Fruit fly (Drosophila melanogaster) whole organism, embryonic: Measurements from ENCODE around the gene CG14277.

Experiments used
- Atf-2 ChIP-seq: fragments of 200-800 bp; sonication (Bioruptor generic); optimal IDR thresholded peaks from 2 replicates; lab custom pipeline; 2016; ENCODE audit warnings: missing biosample characterization, missing genetic modification characterization
- Atf3 ChIP-seq: fragments of 200-800 bp; sonication (Bioruptor generic); optimal IDR thresholded peaks from 3 replicates; lab custom pipeline; 2016; ENCODE audit warnings: missing biosample characterization, missing genetic modification characterization
- Atf6 ChIP-seq: fragments of 200-800 bp; sonication (Bioruptor generic); IDR thresholded peaks from 2 replicates; pipeline ENCODE4 v1.3.6; 2022; ENCODE audit warnings: missing biosample characterization, missing genetic modification characterization
- Bdp1 ChIP-seq: fragments of 200-800 bp; sonication (Bioruptor generic); optimal IDR thresholded peaks from 3 replicates; lab custom pipeline; 2016; ENCODE audit warnings: missing biosample characterization, missing genetic modification characterization
- Bteb2 ChIP-seq: fragments of 200-800 bp; sonication (Bioruptor generic); optimal IDR thresholded peaks from 2 replicates; lab custom pipeline; 2016; ENCODE audit warnings: missing biosample characterization, missing genetic modification characterization
- CG11247 ChIP-seq: fragments of 200-800 bp; sonication (Bioruptor generic); IDR thresholded peaks from 2 replicates; pipeline ENCODE4 v1.3.6; 2022; ENCODE audit warnings: missing biosample characterization, missing genetic modification characterization
- CG11456 ChIP-seq: fragments of 200-800 bp; sonication (Bioruptor generic); IDR thresholded peaks from 3 replicates; pipeline ENCODE4 v1.3.6; 2022; ENCODE audit warnings: missing biosample characterization, missing genetic modification characterization
- CG12391 ChIP-seq: fragments of 200-800 bp; sonication (Bioruptor generic); optimal IDR thresholded peaks from 3 replicates; lab custom pipeline; 2018; ENCODE audit warnings: missing biosample characterization, mild to moderate bottlenecking, missing genetic modification characterization, moderate library complexity
- CG16815 ChIP-seq: fragments of 200-800 bp; sonication (Bioruptor generic); optimal IDR thresholded peaks from 3 replicates; lab custom pipeline; 2017; ENCODE audit warnings: missing biosample characterization, mild to moderate bottlenecking, missing genetic modification characterization
- CG17912 ChIP-seq: fragments of 200-800 bp; sonication (Bioruptor generic); optimal IDR thresholded peaks from 2 replicates; lab custom pipeline; 2018; ENCODE audit warnings: missing biosample characterization, mild to moderate bottlenecking, missing genetic modification characterization
- CG31441 ChIP-seq: fragments of 200-800 bp; sonication (Bioruptor generic); IDR thresholded peaks from 2 replicates; pipeline ENCODE4 v1.3.6; 2022; ENCODE audit warnings: missing biosample characterization, missing genetic modification characterization
- CG4730 ChIP-seq: fragments of 200-800 bp; sonication (Bioruptor generic); IDR thresholded peaks from 2 replicates; pipeline ENCODE4 v1.3.6; 2022; ENCODE audit warnings: missing biosample characterization, missing genetic modification characterization
- CG6254 ChIP-seq: fragments of 200-800 bp; sonication (Bioruptor generic); optimal IDR thresholded peaks from 3 replicates; lab custom pipeline; 2017; ENCODE audit warnings: mild to moderate bottlenecking, missing biosample characterization, missing genetic modification reagents, missing genetic modification characterization
- CG7745 ChIP-seq: fragments of 200-800 bp; sonication (Bioruptor generic); optimal IDR thresholded peaks from 2 replicates; lab custom pipeline; 2018; ENCODE audit warnings: missing biosample characterization, mild to moderate bottlenecking, missing genetic modification characterization, moderate library complexity
- CG8765 ChIP-seq: fragments of 200-800 bp; sonication (Bioruptor generic); IDR thresholded peaks from 2 replicates; pipeline ENCODE4 v1.3.6; 2022; ENCODE audit warnings: missing biosample characterization, missing genetic modification characterization
- D19B ChIP-seq: fragments of 200-800 bp; sonication (Bioruptor generic); optimal IDR thresholded peaks from 2 replicates; lab custom pipeline; 2017; ENCODE audit warnings: missing biosample characterization, mild to moderate bottlenecking, missing genetic modification characterization
- Doc3 ChIP-seq: fragments of 200-800 bp; sonication (Bioruptor generic); IDR thresholded peaks from 3 replicates; pipeline ENCODE4 v1.3.6; 2022; ENCODE audit warnings: missing biosample characterization, missing genetic modification characterization; ENCODE audit not compliant: partially characterized antibody
- HHEX ChIP-seq: fragments of 200-800 bp; sonication (Bioruptor generic); optimal IDR thresholded peaks from 3 replicates; lab custom pipeline; 2017; ENCODE audit warnings: missing biosample characterization, mild to moderate bottlenecking, missing genetic modification characterization, missing genetic modification reagents
- Hr51 ChIP-seq, 2 experiments: fragments of 200-800 bp; sonication (Bioruptor generic); optimal IDR thresholded peaks; 2 replicates in 1 of 2; 3 replicates in 1 of 2; lab custom pipeline; 2016 to 2018; ENCODE audit warnings: missing biosample characterization in 2 of 2, missing genetic modification characterization in 2 of 2, mild to moderate bottlenecking in 1 of 2, moderate library complexity in 1 of 2
- Hr78 ChIP-seq, 2 experiments: fragments of 200-800 bp in 1 of 2; fragments of >200 bp in 1 of 2; sonication (Bioruptor generic) in 1 of 2; optimal IDR thresholded peaks; 2 replicates each; lab custom pipeline; 2017 to 2019; ENCODE audit warnings: missing biosample characterization in 2 of 2, missing genetic modification characterization in 2 of 2, mild to moderate bottlenecking in 1 of 2, moderate library complexity in 1 of 2
- Med ChIP-seq: fragments of 200-800 bp; sonication (Bioruptor generic); peaks from one replicate; lab custom pipeline; 2016; ENCODE audit warnings: missing biosample characterization, missing genetic modification characterization, mild to moderate bottlenecking, inconsistent platforms, moderate library complexity
- Meics ChIP-seq: fragments of 200-800 bp; sonication (Bioruptor generic); optimal IDR thresholded peaks from 2 replicates; lab custom pipeline; 2017; ENCODE audit warnings: missing biosample characterization, mild to moderate bottlenecking, missing genetic modification characterization
- Tbp ChIP-seq: fragments of >200 bp; optimal IDR thresholded peaks from 2 replicates; lab custom pipeline; 2018; ENCODE audit warnings: missing biosample characterization, missing genetic modification characterization
- ac ChIP-seq: fragments of 200-800 bp; sonication (Bioruptor generic); optimal IDR thresholded peaks from 3 replicates; lab custom pipeline; 2017; ENCODE audit warnings: missing biosample characterization, mild to moderate bottlenecking, missing genetic modification characterization
- al ChIP-seq: fragments of 200-800 bp; sonication (Bioruptor generic); IDR thresholded peaks from 2 replicates; pipeline ENCODE4 v1.3.6; 2022; ENCODE audit warnings: missing biosample characterization, missing genetic modification characterization
- btn ChIP-seq: fragments of 200-800 bp; sonication (Bioruptor generic); optimal IDR thresholded peaks from 2 replicates; lab custom pipeline; 2016; ENCODE audit warnings: missing biosample characterization, missing genetic modification characterization
- cg ChIP-seq: fragments of 200-800 bp; sonication (Bioruptor generic); optimal IDR thresholded peaks from 3 replicates; lab custom pipeline; 2019; ENCODE audit warnings: missing biosample characterization, mild to moderate bottlenecking, missing genetic modification characterization, moderate library complexity
- chm ChIP-seq: fragments of 200-800 bp; sonication (Bioruptor generic); IDR thresholded peaks from 2 replicates; pipeline ENCODE4 v1.3.6; 2022; ENCODE audit warnings: missing biosample characterization, missing genetic modification characterization
- crol ChIP-seq: fragments of 200-800 bp; sonication (Bioruptor generic); IDR thresholded peaks from 2 replicates; pipeline ENCODE4 v1.3.6; 2022; ENCODE audit warnings: missing biosample characterization, missing genetic modification characterization
- dmrt11E ChIP-seq: fragments of 200-800 bp; sonication (Bioruptor generic); optimal IDR thresholded peaks from 3 replicates; lab custom pipeline; 2018; ENCODE audit warnings: missing biosample characterization, mild to moderate bottlenecking, missing genetic modification characterization, moderate library complexity
- dpn ChIP-seq, 2 experiments: fragments of 200-800 bp; sonication (Bioruptor generic); optimal IDR thresholded peaks; 3 replicates each; lab custom pipeline; 2016; ENCODE audit warnings: missing biosample characterization in 2 of 2, missing genetic modification characterization in 2 of 2
- gce ChIP-seq: fragments of 200-800 bp; sonication (Bioruptor generic); IDR thresholded peaks from 3 replicates; pipeline ENCODE4 v1.3.6; 2022; ENCODE audit warnings: missing biosample characterization, missing genetic modification characterization
- gcm ChIP-seq: fragments of 200-800 bp; sonication (Bioruptor generic); optimal IDR thresholded peaks from 2 replicates; lab custom pipeline; 2019; ENCODE audit warnings: missing biosample characterization, mild to moderate bottlenecking, missing genetic modification characterization, moderate library complexity
- gcm2 ChIP-seq: fragments of 200-800 bp; sonication (Bioruptor generic); optimal IDR thresholded peaks from 2 replicates; lab custom pipeline; 2016; ENCODE audit warnings: missing biosample characterization, missing genetic modification characterization
- gsb-n ChIP-seq: fragments of 200-800 bp; sonication (Bioruptor generic); optimal IDR thresholded peaks from 3 replicates; lab custom pipeline; 2018; ENCODE audit warnings: missing biosample characterization, mild to moderate bottlenecking, missing genetic modification characterization
- ham ChIP-seq: fragments of 200-800 bp; sonication (Bioruptor generic); IDR thresholded peaks from 2 replicates; pipeline ENCODE4 v1.3.6; 2022; ENCODE audit warnings: missing biosample characterization, missing genetic modification characterization
- mirr ChIP-seq: fragments of 200-800 bp; sonication (Bioruptor generic); optimal IDR thresholded peaks from 3 replicates; lab custom pipeline; 2018; ENCODE audit warnings: missing biosample characterization, mild to moderate bottlenecking, missing genetic modification characterization
- nerfin-1 ChIP-seq: fragments of 200-800 bp; sonication (Bioruptor generic); optimal IDR thresholded peaks from 3 replicates; lab custom pipeline; 2019; ENCODE audit warnings: missing biosample characterization, mild to moderate bottlenecking, missing genetic modification characterization, moderate library complexity
- onecut ChIP-seq: fragments of 200-800 bp; sonication (Bioruptor generic); IDR thresholded peaks from 2 replicates; pipeline ENCODE4 v1.3.6; 2022; ENCODE audit warnings: missing biosample characterization, missing genetic modification characterization
- slbo ChIP-seq: fragments of 200-800 bp; sonication (Bioruptor generic); IDR thresholded peaks from 2 replicates; pipeline ENCODE4 v1.3.6; 2022; ENCODE audit warnings: missing biosample characterization, missing genetic modification characterization
- slou ChIP-seq: fragments of 200-800 bp; sonication (Bioruptor generic); optimal IDR thresholded peaks from 3 replicates; lab custom pipeline; 2016; ENCODE audit warnings: missing biosample characterization, missing genetic modification characterization
- sna ChIP-seq: fragments of 200-800 bp; sonication (Bioruptor generic); IDR thresholded peaks from 2 replicates; pipeline ENCODE4 v1.3.6; 2022; ENCODE audit warnings: missing biosample characterization, missing genetic modification characterization; ENCODE audit not compliant: partially characterized antibody
- sqz ChIP-seq: fragments of 200-800 bp; sonication (Bioruptor generic); optimal IDR thresholded peaks from 3 replicates; lab custom pipeline; 2018; ENCODE audit warnings: missing biosample characterization, mild to moderate bottlenecking, missing genetic modification characterization
- tap ChIP-seq: fragments of 200-800 bp; optimal IDR thresholded peaks from 3 replicates; lab custom pipeline; 2019; ENCODE audit warnings: missing biosample characterization, mild to moderate bottlenecking, missing genetic modification characterization, moderate library complexity
- tio ChIP-seq: fragments of 200-800 bp; sonication (Bioruptor generic); optimal IDR thresholded peaks from 2 replicates; lab custom pipeline; 2017; ENCODE audit warnings: missing biosample characterization, missing genetic modification characterization, inconsistent platforms
- ttk ChIP-seq: fragments of 200-800 bp; sonication (Bioruptor generic); IDR thresholded peaks from 2 replicates; pipeline ENCODE4 v2.1.2; 2022; ENCODE audit warnings: missing biosample characterization, missing genetic modification characterization
- tx ChIP-seq: fragments of 200-800 bp; sonication (Bioruptor generic); optimal IDR thresholded peaks from 2 replicates; lab custom pipeline; 2016; ENCODE audit warnings: missing biosample characterization, missing genetic modification characterization
- usp ChIP-seq: fragments of >200 bp; optimal IDR thresholded peaks from 2 replicates; lab custom pipeline; 2017; ENCODE audit warnings: missing biosample characterization, missing genetic modification characterization
- zen2 ChIP-seq: fragments of 200-800 bp; sonication (Bioruptor generic); IDR thresholded peaks from 3 replicates; pipeline ENCODE4 v1.3.6; 2022; ENCODE audit warnings: missing biosample characterization, missing genetic modification characterization; ENCODE audit not compliant: partially characterized antibody

CG14277 gene

DNA sequence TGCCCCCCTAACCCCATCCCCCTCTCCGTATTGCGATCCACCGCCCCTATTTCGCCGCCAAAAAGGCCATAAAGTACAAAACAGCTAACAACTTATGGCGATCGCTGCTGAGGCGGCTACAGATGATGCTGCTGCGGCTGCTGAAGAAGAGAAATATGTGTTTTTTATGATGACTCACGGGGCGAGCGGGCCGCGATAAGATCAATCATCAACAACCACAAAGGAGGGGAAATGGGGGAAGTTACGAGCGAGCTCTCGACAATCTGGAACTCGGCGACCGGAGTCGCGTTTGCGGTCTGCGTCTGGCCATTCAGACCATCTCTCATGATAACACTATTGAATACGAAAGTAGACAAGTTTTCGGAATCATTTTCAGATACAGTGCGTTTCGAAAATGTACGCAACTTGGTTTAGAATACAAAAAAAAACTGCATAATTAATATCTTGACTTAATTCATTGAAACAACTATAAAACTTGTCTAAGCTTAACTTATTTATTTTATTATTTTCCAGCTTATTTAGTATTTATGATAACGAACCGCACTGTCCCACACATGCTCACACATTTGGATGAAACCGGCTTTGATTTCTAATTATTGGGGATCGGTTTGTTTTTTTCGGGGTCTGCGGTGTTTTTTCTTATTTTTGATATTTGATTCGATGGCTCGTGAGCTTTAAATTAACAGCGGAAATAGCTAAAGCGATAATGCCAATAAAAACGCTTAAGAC lies 50.0 kb downstream of the CG14277 start (continued):
- peak; percentile 95 for TF ChIP-seq nerfin-1 (tag; lab: Kevin White, UChicago)
- TF ChIP-seq CG31441 (GFP tag; lab: Robert Waterston, UW) = peak; percentile 93
- peak; percentile 91 for TF ChIP-seq CG6254 (GFP tag; lab: Kevin White, UChicago)
- peak; percentile 96 for TF ChIP-seq sqz (GFP tag; lab: Kevin White, UChicago)
- peak; percentile 90 for TF ChIP-seq CG8765 (GFP tag; lab: Robert Waterston, UW)
- peak; percentile 91 for TF ChIP-seq tio
- peak; percentile 97 for TF ChIP-seq CG12391 (tag; lab: Kevin White, UChicago)
- peak; percentile 97 for TF ChIP-seq gce
- peak; percentile 81 for TF ChIP-seq Bdp1
- TF ChIP-seq ham (GFP tag; lab: Robert Waterston, UW) = peak; percentile 85
- peak; percentile 89 for TF ChIP-seq gcm2
- TF ChIP-seq CG7745 (tag; lab: Kevin White, UChicago) = peak; percentile 90
- TF ChIP-seq ac (GFP tag; lab: Kevin White, UChicago) = peak; percentile 48
- peak; percentile 91 for TF ChIP-seq tx (GFP tag; lab: Kevin White, UChicago)
- peak; percentile 98 for TF ChIP-seq slbo
- TF ChIP-seq crol (GFP tag; lab: Robert Waterston, UW) = peak; percentile 84
- peak; percentile 97 for TF ChIP-seq CG11247 (GFP tag; lab: Robert Waterston, UW)
- peak in 1 of 2 experiments; percentile 95 for TF ChIP-seq Hr78 (GFP tag; optimal IDR thresholded peaks at IDR 0.05; lab: Kevin White, UChicago)
- peak; percentile 97 for TF ChIP-seq Atf6 (GFP tag; lab: Robert Waterston, UW)
- TF ChIP-seq gsb-n (tag; lab: Kevin White, UChicago) = peak; percentile 98
- TF ChIP-seq CG4730 = peak; percentile 96
- TF ChIP-seq mirr (GFP tag; lab: Kevin White, UChicago) = peak; percentile 92
- TF ChIP-seq zen2 (GFP tag; lab: Robert Waterston, UW) = no peak
- TF ChIP-seq sna = no peak
- peak; percentile 97 for TF ChIP-seq CG11456 (GFP tag; lab: Robert Waterston, UW)
- TF ChIP-seq al (GFP tag; lab: Robert Waterston, UW) = peak; percentile 95
- peak; percentile 96 for TF ChIP-seq Meics (GFP tag; lab: Kevin White, UChicago)
- peak; percentile 96 for TF ChIP-seq dmrt11E (tag; lab: Kevin White, UChicago)
- peak; percentile 84 for TF ChIP-seq btn (GFP tag; lab: Kevin White, UChicago)
- TF ChIP-seq chm (GFP tag; lab: Robert Waterston, UW) = peak; percentile 98
- peak; percentile 86 for TF ChIP-seq CG16815
- TF ChIP-seq Doc3 (GFP tag; lab: Robert Waterston, UW) = no peak
- TF ChIP-seq slou (GFP tag; lab: Kevin White, UChicago) = peak; percentile 88
- TF ChIP-seq cg = peak; percentile 40
- peak; percentile 95 for TF ChIP-seq ttk (GFP tag; lab: Robert Waterston, UW)
- TF ChIP-seq Atf3 (GFP tag; lab: Kevin White, UChicago) = peak; percentile 87
- TF ChIP-seq Bteb2 (GFP tag; lab: Kevin White, UChicago) = peak; percentile 96
- peak; percentile 97 for TF ChIP-seq tap
- TF ChIP-seq Hr51 (GFP tag; optimal IDR thresholded peaks at IDR 0.05; lab: Kevin White, UChicago) = peak; percentile 89 to 95
- TF ChIP-seq onecut (GFP tag; lab: Robert Waterston, UW) = peak; percentile 95
- peak; percentile 81 for TF ChIP-seq Atf-2
- TF ChIP-seq usp = no peak
- TF ChIP-seq Tbp = no peak
- TF ChIP-seq HHEX (GFP tag; lab: Kevin White, UChicago) = peak; percentile 95
- peak; percentile 92 to 96 for TF ChIP-seq dpn (GFP tag; optimal IDR thresholded peaks at IDR 0.05; lab: Kevin White, UChicago)
- TF ChIP-seq gcm (GFP tag; lab: Kevin White, UChicago) = peak; percentile 95
- peak; percentile 99 for TF ChIP-seq Med (GFP tag; lab: Kevin White, UChicago)
- TF ChIP-seq D19B (GFP tag; lab: Kevin White, UChicago) = peak; percentile 83
- peak; percentile 95 for TF ChIP-seq CG17912 (GFP tag; lab: Kevin White, UChicago)
